Worm (Caenorhabditis elegans) whole organism, L1 larva: ENCODE measurements around the gene rnr-1.

Experiments used
- C04F5.9 ChIP-seq: sonication (generic microtip); optimal IDR thresholded peaks from 2 replicates; lab custom pipeline; 2016; ENCODE audit warnings: missing genetic modification characterization, missing compliant biosample characterization
- C16A3.4 ChIP-seq: fragments of 150-350 bp; optimal IDR thresholded peaks from 2 replicates; lab custom pipeline; 2014; ENCODE audit warnings: missing biosample characterization, missing genetic modification characterization
- C34B4.2 ChIP-seq: sonication (generic microtip); optimal IDR thresholded peaks from 2 replicates; lab custom pipeline; 2017; ENCODE audit warnings: mild to moderate bottlenecking, missing genetic modification characterization, missing compliant biosample characterization
- F16B12.6 ChIP-seq: fragments of 150-350 bp; optimal IDR thresholded peaks from 2 replicates; lab custom pipeline; 2014; ENCODE audit warnings: missing biosample characterization, missing genetic modification characterization
- aha-1 ChIP-seq: fragments of 150-350 bp; optimal IDR thresholded peaks from 2 replicates; lab custom pipeline; 2014; ENCODE audit warnings: missing biosample characterization, missing genetic modification characterization
- aly-2 ChIP-seq: fragments of 150-350 bp; optimal IDR thresholded peaks from 2 replicates; lab custom pipeline; 2014; ENCODE audit warnings: missing biosample characterization, missing genetic modification characterization
- ama-1 ChIP-seq: fragments of 150-350 bp; optimal IDR thresholded peaks from 2 replicates; lab custom pipeline; 2014
- ceh-8 ChIP-seq: fragments of 200-800 bp; sonication (Bioruptor generic); optimal IDR thresholded peaks from 2 replicates; lab custom pipeline; 2018; ENCODE audit warnings: mild to moderate bottlenecking, missing genetic modification characterization, moderate library complexity, missing compliant biosample characterization
- ceh-82 ChIP-seq, 3 experiments: fragments of 150-350 bp in 1 of 3; sonication (generic microtip) in 2 of 3; optimal IDR thresholded peaks; 2 replicates each; lab custom pipeline; 2014 to 2017; ENCODE audit warnings: missing biosample characterization in 3 of 3, missing genetic modification characterization in 3 of 3
- ceh-90 ChIP-seq: sonication (generic microtip); optimal IDR thresholded peaks from 2 replicates; lab custom pipeline; 2016; ENCODE audit warnings: missing genetic modification characterization, missing compliant biosample characterization
- ces-1 ChIP-seq: fragments of 150-350 bp; optimal IDR thresholded peaks from 2 replicates; lab custom pipeline; 2014; ENCODE audit warnings: missing biosample characterization, missing genetic modification reagents, missing genetic modification characterization
- efl-3 ChIP-seq: fragments of 200-800 bp; sonication (Bioruptor generic); optimal IDR thresholded peaks from 2 replicates; lab custom pipeline; 2018; ENCODE audit warnings: mild to moderate bottlenecking, missing genetic modification characterization, missing compliant biosample characterization
- egl-13 ChIP-seq: sonication (generic microtip); optimal IDR thresholded peaks from 2 replicates; lab custom pipeline; 2016; ENCODE audit warnings: missing genotype, missing genetic modification reagents, missing genetic modification characterization, missing compliant biosample characterization
- elt-2 ChIP-seq: sonication (generic microtip); optimal IDR thresholded peaks from 2 replicates; lab custom pipeline; 2016; ENCODE audit warnings: missing genetic modification characterization, mild to moderate bottlenecking, inconsistent platforms, missing compliant biosample characterization, missing genetic modification reagents
- elt-3 ChIP-seq, 6 experiments: fragments of 150-350 bp in 1 of 6; sonication (generic microtip); optimal IDR thresholded peaks; 2 replicates each; lab custom pipeline; 2017 to 2018; ENCODE audit warnings: missing biosample characterization in 6 of 6, missing genetic modification characterization in 6 of 6, inconsistent platforms in 1 of 6
- ets-5 ChIP-seq: fragments of 200-800 bp; sonication (Bioruptor generic); IDR thresholded peaks from 2 replicates; pipeline ENCODE4 v1.3.6; 2022; ENCODE audit warnings: missing genetic modification characterization, missing compliant biosample characterization
- fkh-10 ChIP-seq: sonication (generic microtip); optimal IDR thresholded peaks from 2 replicates; lab custom pipeline; 2017; ENCODE audit warnings: missing biosample characterization, missing genetic modification reagents, missing genetic modification characterization
- fkh-4 ChIP-seq: sonication (generic microtip); optimal IDR thresholded peaks from 2 replicates; lab custom pipeline; 2016; ENCODE audit warnings: missing compliant biosample characterization, missing genetic modification characterization, borderline replicate concordance
- fkh-8 ChIP-seq: sonication (generic microtip); optimal IDR thresholded peaks from 2 replicates; lab custom pipeline; 2016; ENCODE audit warnings: mild to moderate bottlenecking, missing genetic modification characterization, missing compliant biosample characterization
- grh-1 ChIP-seq: fragments of 200-800 bp; sonication (Bioruptor generic); IDR thresholded peaks from 2 replicates; pipeline ENCODE4 v1.3.6; 2022; ENCODE audit warnings: missing genetic modification reagents, missing genetic modification characterization, missing compliant biosample characterization
- hlh-17 ChIP-seq: fragments of 200-800 bp; sonication (Bioruptor generic); optimal IDR thresholded peaks from 2 replicates; lab custom pipeline; 2018; ENCODE audit warnings: missing genetic modification characterization, mild to moderate bottlenecking, missing compliant biosample characterization, moderate library complexity, borderline replicate concordance
- hlh-4 ChIP-seq: sonication (generic microtip); optimal IDR thresholded peaks from 2 replicates; lab custom pipeline; 2016; ENCODE audit warnings: mild to moderate bottlenecking, missing genetic modification characterization, missing compliant biosample characterization
- hpl-2 ChIP-seq: fragments of 150-350 bp; optimal IDR thresholded peaks from 2 replicates; lab custom pipeline; 2014; ENCODE audit warnings: missing biosample characterization, missing genetic modification reagents, missing genetic modification characterization
- irx-1 ChIP-seq: sonication (generic microtip); optimal IDR thresholded peaks from 2 replicates; lab custom pipeline; 2016; ENCODE audit warnings: missing genetic modification characterization, missing compliant biosample characterization
- isw-1 ChIP-seq: fragments of 200-800 bp; sonication (Bioruptor generic); IDR thresholded peaks from 2 replicates; pipeline ENCODE4 v1.3.6; 2022; ENCODE audit warnings: missing genetic modification characterization, missing compliant biosample characterization
- lin-14 ChIP-seq: fragments of 200-800 bp; sonication (Bioruptor generic); optimal IDR thresholded peaks from 2 replicates; lab custom pipeline; 2018; ENCODE audit warnings: mild to moderate bottlenecking, missing genetic modification characterization, moderate library complexity, missing compliant biosample characterization
- lin-15B ChIP-seq: fragments of 150-350 bp; sonication (generic microtip); optimal IDR thresholded peaks from 3 replicates; lab custom pipeline; 2014; ENCODE audit warnings: missing biosample characterization, missing genetic modification characterization
- lin-35 ChIP-seq, 2 experiments: fragments of 150-350 bp; optimal IDR thresholded peaks; 2 replicates each; lab custom pipeline; 2014; ENCODE audit warnings: missing biosample characterization in 2 of 2, missing genetic modification characterization in 2 of 2, missing genetic modification reagents in 2 of 2
- lir-3 ChIP-seq: sonication (generic microtip); optimal IDR thresholded peaks from 2 replicates; lab custom pipeline; 2016; ENCODE audit warnings: mild to moderate bottlenecking, missing genetic modification characterization, moderate library complexity, missing compliant biosample characterization; ENCODE audit not compliant: poor library complexity
- lsy-2 ChIP-seq, 2 experiments: fragments of 150-350 bp; optimal IDR thresholded peaks; 2 replicates each; lab custom pipeline; 2014; ENCODE audit warnings: missing biosample characterization in 2 of 2, missing genetic modification characterization in 2 of 2
- mdl-1 ChIP-seq, 2 experiments: fragments of 150-350 bp; optimal IDR thresholded peaks; 2 replicates each; lab custom pipeline; 2014 to 2017; ENCODE audit warnings: missing biosample characterization in 2 of 2, missing genetic modification characterization in 2 of 2, inconsistent platforms in 1 of 2
- mef-2 ChIP-seq: fragments of 150-350 bp; optimal IDR thresholded peaks from 2 replicates; lab custom pipeline; 2014; ENCODE audit warnings: missing biosample characterization, missing genetic modification characterization
- mep-1 ChIP-seq: fragments of 150-350 bp; optimal IDR thresholded peaks from 2 replicates; lab custom pipeline; 2014; ENCODE audit warnings: missing biosample characterization, missing genetic modification characterization
- nhr-12 ChIP-seq: sonication (generic microtip); optimal IDR thresholded peaks from 2 replicates; lab custom pipeline; 2017; ENCODE audit warnings: missing biosample characterization, missing genetic modification characterization
- nhr-71 ChIP-seq: sonication (generic microtip); optimal IDR thresholded peaks from 2 replicates; lab custom pipeline; 2016; ENCODE audit warnings: mild to moderate bottlenecking, missing genetic modification characterization, moderate library complexity, missing compliant biosample characterization
- nhr-76 ChIP-seq: sonication (generic microtip); optimal IDR thresholded peaks from 2 replicates; lab custom pipeline; 2017; ENCODE audit warnings: missing biosample characterization, missing genetic modification characterization
- nhr-77 ChIP-seq: fragments of 150-350 bp; optimal IDR thresholded peaks from 2 replicates; lab custom pipeline; 2014; ENCODE audit warnings: missing biosample characterization, missing genetic modification characterization
- nhr-85 ChIP-seq: sonication (generic microtip); peaks from one replicate; lab custom pipeline; 2016; ENCODE audit warnings: missing genetic modification characterization, inconsistent platforms, missing compliant biosample characterization
- nhr-90 ChIP-seq: sonication (generic microtip); optimal IDR thresholded peaks from 2 replicates; lab custom pipeline; 2016; ENCODE audit warnings: mild to moderate bottlenecking, missing genetic modification characterization, missing compliant biosample characterization; ENCODE audit not compliant: poor library complexity
- pag-3 ChIP-seq: sonication (generic microtip); optimal IDR thresholded peaks from 2 replicates; lab custom pipeline; 2017; ENCODE audit warnings: missing genetic modification characterization, mild to moderate bottlenecking, missing compliant biosample characterization, antibody characterized with exemption, borderline replicate concordance; ENCODE audit not compliant: insufficient read depth
- pax-3 ChIP-seq: fragments of 200-800 bp; sonication (Bioruptor generic); optimal IDR thresholded peaks from 2 replicates; lab custom pipeline; 2018; ENCODE audit warnings: mild to moderate bottlenecking, missing genetic modification characterization, moderate library complexity, missing compliant biosample characterization
- skn-1 ChIP-seq: fragments of 150-350 bp; optimal IDR thresholded peaks from 2 replicates; lab custom pipeline; 2014; ENCODE audit warnings: missing biosample characterization, missing genetic modification characterization
- sox-4 ChIP-seq: sonication (generic microtip); optimal IDR thresholded peaks from 2 replicates; lab custom pipeline; 2016; ENCODE audit warnings: missing genetic modification characterization, missing compliant biosample characterization
- sptf-1 ChIP-seq: fragments of 150-350 bp; optimal IDR thresholded peaks from 2 replicates; lab custom pipeline; 2014; ENCODE audit warnings: missing biosample characterization, missing genetic modification characterization
- sup-37 ChIP-seq: fragments of 200-800 bp; sonication (Bioruptor generic); optimal IDR thresholded peaks from 2 replicates; lab custom pipeline; 2018; ENCODE audit warnings: mild to moderate bottlenecking, missing genetic modification characterization, missing compliant biosample characterization
- tbx-2 ChIP-seq: sonication (generic microtip); optimal IDR thresholded peaks from 2 replicates; lab custom pipeline; 2016; ENCODE audit warnings: missing genetic modification characterization, missing compliant biosample characterization
- unc-130 ChIP-seq: fragments of 150-350 bp; optimal IDR thresholded peaks from 2 replicates; lab custom pipeline; 2017; ENCODE audit warnings: missing biosample characterization, missing genetic modification characterization, inconsistent platforms
- unc-30 ChIP-seq: sonication (generic microtip); optimal IDR thresholded peaks from 2 replicates; lab custom pipeline; 2017; ENCODE audit warnings: missing biosample characterization, missing genetic modification characterization
- unc-86 ChIP-seq: sonication (generic microtip); optimal IDR thresholded peaks from 2 replicates; lab custom pipeline; 2016; ENCODE audit warnings: missing genetic modification characterization, missing compliant biosample characterization
- unc-98 ChIP-seq: fragments of 200-800 bp; sonication (Bioruptor generic); IDR thresholded peaks from 2 replicates; pipeline ENCODE4 v1.3.6; 2022; ENCODE audit warnings: missing genetic modification characterization, missing compliant biosample characterization
- vab-15 ChIP-seq: sonication (generic microtip); optimal IDR thresholded peaks from 2 replicates; lab custom pipeline; 2017; ENCODE audit warnings: missing genotype, mild to moderate bottlenecking, missing genetic modification characterization, missing compliant biosample characterization
- zag-1 ChIP-seq: fragments of 150-350 bp; optimal IDR thresholded peaks from 2 replicates; lab custom pipeline; 2014; ENCODE audit warnings: missing biosample characterization, missing genetic modification characterization
- zip-4 ChIP-seq: fragments of 200-800 bp; sonication (Bioruptor generic); optimal IDR thresholded peaks from 2 replicates; lab custom pipeline; 2018; ENCODE audit warnings: mild to moderate bottlenecking, missing genetic modification characterization, moderate library complexity, missing compliant biosample characterization
- ztf-4 ChIP-seq: fragments of 150-350 bp; optimal IDR thresholded peaks from 2 replicates; lab custom pipeline; 2014; ENCODE audit warnings: missing biosample characterization, missing genetic modification characterization

The rnr-1 gene

DNA sequence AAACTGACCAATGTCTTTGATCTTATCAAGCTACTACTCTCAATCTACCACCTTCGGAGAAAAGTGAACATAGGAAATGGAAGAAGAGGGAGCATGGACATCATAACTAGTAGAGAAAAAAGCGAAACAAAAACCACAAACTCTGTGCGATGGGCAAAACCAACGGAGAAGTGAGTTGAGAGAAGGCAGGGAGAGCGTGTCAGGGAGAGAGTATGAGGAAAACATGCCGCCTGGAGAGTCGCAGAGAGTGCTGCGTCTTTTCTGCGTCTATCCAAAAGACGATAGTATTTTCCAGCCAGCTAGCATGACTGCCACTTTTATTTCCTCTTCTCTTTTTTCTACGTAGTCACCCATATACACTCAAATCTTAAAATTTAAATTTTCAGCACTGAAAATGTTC lies 11.4 kb upstream of the rnr-1 start, which contains the start of gene saeg-2 (continued):
- TF ChIP-seq hlh-17 (GFP tag; lab: Kevin White, UChicago) (no peak), lin-35 (GFP tag; optimal IDR thresholded peaks at IDR 0.05; lab: Kevin White, UChicago) (peak; percentile 44 to 57), unc-130 (tag; lab: Kevin White, UChicago) (no peak), pag-3 (tag; lab: Kevin White, UChicago) (no peak), aly-2 (tag; lab: Kevin White, UChicago) (no peak), ceh-82 (tag; optimal IDR thresholded peaks at IDR 0.05; lab: Kevin White, UChicago) (peak in 1 of 3 experiments; percentile 27), unc-30 (tag; lab: Kevin White, UChicago) (no peak), fkh-4 (tag; lab: Kevin White, UChicago) (no peak), sup-37 (no peak), tbx-2 (tag; lab: Kevin White, UChicago) (peak; percentile 14), grh-1 (GFP tag; lab: Robert Waterston, UW) (no peak), nhr-76 (tag; lab: Kevin White, UChicago) (no peak), C04F5.9 (tag; lab: Kevin White, UChicago) (no peak), lir-3 (no peak), efl-3 (GFP tag; lab: Kevin White, UChicago) (no peak), skn-1 (tag; lab: Kevin White, UChicago) (peak; percentile 5), nhr-90 (tag; lab: Kevin White, UChicago) (no peak), lin-14 (GFP tag; lab: Kevin White, UChicago) (peak; percentile 76), aha-1 (no peak), ceh-8 (no peak), nhr-12 (tag; lab: Kevin White, UChicago) (no peak), isw-1 (GFP tag; lab: Robert Waterston, UW) (no peak), hlh-4 (no peak), hpl-2 (GFP tag; lab: Kevin White, UChicago) (no peak), mdl-1 (tag; optimal IDR thresholded peaks at IDR 0.05; lab: Kevin White, UChicago) (peak in 1 of 2 experiments; percentile 27), pax-3 (tag; lab: Kevin White, UChicago) (no peak), nhr-71 (peak; percentile 41), egl-13 (tag; lab: Kevin White, UChicago) (no peak), elt-3 (tag; optimal IDR thresholded peaks at IDR 0.05; lab: Kevin White, UChicago) (no peak), ets-5 (no peak), sptf-1 (tag; lab: Kevin White, UChicago) (no peak), elt-2 (no peak), irx-1 (no peak), zip-4 (no peak), unc-98 (GFP tag; lab: Robert Waterston, UW) (no peak), C16A3.4 (tag; lab: Kevin White, UChicago) (peak; percentile 31), ces-1 (GFP tag; lab: Kevin White, UChicago) (no peak), fkh-10 (GFP tag; lab: Kevin White, UChicago) (no peak), ztf-4 (tag; lab: Kevin White, UChicago) (no peak), lin-15B (peak; percentile 9), nhr-77 (tag; lab: Kevin White, UChicago) (no peak), ama-1 (lab: Kevin White, UChicago) (no peak), vab-15 (no peak), unc-86 (no peak), ceh-90 (tag; lab: Kevin White, UChicago) (no peak), fkh-8 (tag; lab: Kevin White, UChicago) (peak; percentile 35), zag-1 (no peak), sox-4 (no peak), lsy-2 (tag; optimal IDR thresholded peaks at IDR 0.05; lab: Kevin White, UChicago) (peak; percentile 35 to 64), mep-1 (tag; lab: Kevin White, UChicago) (no peak), nhr-85 (tag; lab: Kevin White, UChicago) (peak; percentile 39), F16B12.6 (tag; lab: Kevin White, UChicago) (no peak), C34B4.2 (tag; lab: Kevin White, UChicago) (no peak), mef-2 (tag; lab: Kevin White, UChicago) (no peak)
